Fruit fly (Drosophila melanogaster): ENCODE measurements around the gene RPA2.
A peak's percentile ranks its signal among the peaks of the same experiment; 100 is the strongest.

The RPA2 gene

DNA sequence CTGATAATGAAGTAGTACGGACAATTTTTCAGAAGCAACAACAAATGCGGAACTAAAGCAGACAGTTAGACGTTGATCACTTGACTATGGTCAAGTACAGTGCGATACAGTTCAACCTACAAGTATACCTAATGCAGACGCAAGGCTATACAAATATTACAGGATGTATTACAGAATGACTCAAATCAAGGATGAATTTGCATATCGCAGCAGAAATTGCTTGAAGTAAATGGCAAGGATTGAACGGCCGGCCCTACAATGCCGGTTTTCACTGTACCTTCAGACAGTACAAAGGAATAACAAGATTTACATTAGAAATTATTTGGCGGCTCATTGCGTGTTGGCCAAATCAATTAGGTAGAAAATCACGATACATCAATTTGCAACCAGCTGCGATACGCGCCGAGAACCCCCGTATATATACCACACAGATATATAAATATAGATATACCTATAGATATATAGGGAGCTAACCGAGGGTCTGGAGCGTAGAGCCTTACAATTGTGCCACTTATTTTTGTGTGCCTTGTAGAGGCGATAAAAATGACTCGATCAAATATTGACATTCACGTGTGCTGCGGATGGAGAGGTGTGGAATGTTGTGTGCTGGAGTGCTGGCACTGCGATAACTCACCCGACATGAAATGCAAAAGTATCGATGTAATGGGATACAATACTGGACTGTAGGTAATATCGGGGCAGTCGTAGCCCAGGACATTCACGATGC, 44.4 kb downstream of the RPA2 start (continued):
- TF ChIP-seq Pdp1 (GFP tag; optimal IDR thresholded peaks at IDR 0.05) (peak; percentile 64 to 72), CG32772 (GFP tag; IDR thresholded peaks at IDR 0.05) (no peak), sqz (GFP tag; optimal IDR thresholded peaks at IDR 0.05) (no peak), gcm2 (GFP tag; optimal IDR thresholded peaks at IDR 0.05) (no peak), schlank (tag; optimal IDR thresholded peaks at IDR 0.05) (peak; percentile 60), CG14667 (GFP tag; IDR thresholded peaks at IDR 0.05) (no peak), CG1602 (GFP tag; optimal IDR thresholded peaks at IDR 0.05) (no peak), CG8290 (GFP tag; optimal IDR thresholded peaks at IDR 0.05) (no peak), CG8290 (tag; optimal IDR thresholded peaks at IDR 0.05) (peak in 1 of 2 experiments; percentile 90), tgo (GFP tag; IDR thresholded peaks at IDR 0.05) (no peak), Neu2 (GFP tag; optimal IDR thresholded peaks at IDR 0.05; ENCODE audit: borderline replicate concordance) (no peak), tin (GFP tag; optimal IDR thresholded peaks at IDR 0.05) (peak; percentile 41), Sox100B (GFP tag; optimal IDR thresholded peaks at IDR 0.05) (peak; percentile 45), CG14050 (GFP tag; IDR thresholded peaks at IDR 0.05) (peak; percentile 21; the same call in 1 of the 3 replicates), emc (GFP tag; optimal IDR thresholded peaks at IDR 0.05) (no peak), CG11723 (GFP tag; optimal IDR thresholded peaks at IDR 0.05) (no peak), exex (tag; optimal IDR thresholded peaks at IDR 0.05) (peak; percentile 26), gfzf (GFP tag; optimal IDR thresholded peaks at IDR 0.05) (no peak), CG1603 (tag; optimal IDR thresholded peaks at IDR 0.05) (no peak), Sry-β (GFP tag; optimal IDR thresholded peaks at IDR 0.05) (no peak), Gsc (GFP tag; IDR thresholded peaks at IDR 0.05) (no peak), Bgb (GFP tag; IDR thresholded peaks at IDR 0.05; ENCODE audit: partially characterized antibody) (no peak), tx (GFP tag; optimal IDR thresholded peaks at IDR 0.05) (no peak), Hr51 (GFP tag; optimal IDR thresholded peaks at IDR 0.05) (peak in 1 of 2 experiments; percentile 36), lov (optimal IDR thresholded peaks at IDR 0.05) (no peak), lov (GFP tag; IDR thresholded peaks at IDR 0.05) (no peak), sima (GFP tag; optimal IDR thresholded peaks at IDR 0.05) (no peak), ab (GFP tag; optimal IDR thresholded peaks at IDR 0.05) (no peak), Mrtf (GFP tag; IDR thresholded peaks at IDR 0.05) (peak; percentile 73; the same call in 2 of the 3 replicates), CG6654 (GFP tag; optimal IDR thresholded peaks at IDR 0.05) (no peak), dmrt11E (tag; optimal IDR thresholded peaks at IDR 0.05) (no peak), Fer3 (tag; optimal IDR thresholded peaks at IDR 0.05) (peak; percentile 70), CG17328 (GFP tag; IDR thresholded peaks at IDR 0.05) (peak; percentile 48), Ssrp (tag; optimal IDR thresholded peaks at IDR 0.05) (peak; percentile 16), zf30C (GFP tag; optimal IDR thresholded peaks at IDR 0.05) (no peak), wdn (GFP tag; IDR thresholded peaks at IDR 0.05) (peak; percentile 63), CG10209 (GFP tag; optimal IDR thresholded peaks at IDR 0.05) (peak; percentile 44), CG10267 (tag; optimal IDR thresholded peaks at IDR 0.05) (no peak), usp (GFP tag; optimal IDR thresholded peaks at IDR 0.05) (no peak), Chrac-16 (GFP tag; optimal IDR thresholded peaks at IDR 0.05) (peak; percentile 11), CG10462 (GFP tag; optimal IDR thresholded peaks at IDR 0.05) (no peak), org-1 (GFP tag; optimal IDR thresholded peaks at IDR 0.05) (peak; percentile 64), CG10979 (tag; optimal IDR thresholded peaks at IDR 0.05) (peak; percentile 6), CG3847 (GFP tag; IDR thresholded peaks at IDR 0.05) (peak; percentile 61), CG10147 (GFP tag; optimal IDR thresholded peaks at IDR 0.05) (peak; percentile 22), gcm (GFP tag; optimal IDR thresholded peaks at IDR 0.05) (no peak), Hey (tag; optimal IDR thresholded peaks at IDR 0.05) (no peak), slp2 (GFP tag; optimal IDR thresholded peaks at IDR 0.05) (no peak), vnd (GFP tag; IDR thresholded peaks at IDR 0.05; ENCODE audit: partially characterized antibody) (no peak), caup (GFP tag; optimal IDR thresholded peaks at IDR 0.05; ENCODE audit: severe bottlenecking) (peak; percentile 46)
